Worm (Caenorhabditis elegans): ENCODE data around the gene psr-1.

Gene psr-1

ce11 chrIV:4643577-4643976 lies 9.5 kb upstream of the psr-1 start:
- TF ChIP-seq ceh-63 (GFP tag; optimal IDR thresholded peaks at IDR 0.05) (no peak), lin-13 (GFP tag; optimal IDR thresholded peaks at IDR 0.05) (no peak), lsy-2 (tag; optimal IDR thresholded peaks at IDR 0.05) (no peak), sptf-1 (tag; optimal IDR thresholded peaks at IDR 0.05) (no peak), blmp-1 (tag; optimal IDR thresholded peaks at IDR 0.05) (peak; percentile 42), rnt-1 (tag; optimal IDR thresholded peaks at IDR 0.05) (peak; percentile 22), dsc-1 (tag; optimal IDR thresholded peaks at IDR 0.05) (peak; percentile 59), nhr-76 (tag; optimal IDR thresholded peaks at IDR 0.05) (no peak)

ce11 chrIV:4645243-4645642 lies 7.8 kb upstream of the psr-1 start:
- TF ChIP-seq ceh-8 (GFP tag; optimal IDR thresholded peaks at IDR 0.05) (no peak), xbp-1 (tag; optimal IDR thresholded peaks at IDR 0.05) (no peak), lir-3 (tag; optimal IDR thresholded peaks at IDR 0.05; ENCODE audit: poor library complexity) (no peak), aly-2 (tag; optimal IDR thresholded peaks at IDR 0.05) (no peak), efl-1 (optimal IDR thresholded peaks at IDR 0.05) (no peak), efl-1 (GFP tag; optimal IDR thresholded peaks at IDR 0.05 in 1 of 2) (peak in 1 of 2 experiments; percentile 51), nhr-11 (tag; optimal IDR thresholded peaks at IDR 0.05) (no peak), unc-30 (tag; optimal IDR thresholded peaks at IDR 0.05) (no peak), unc-130 (tag; optimal IDR thresholded peaks at IDR 0.05) (peak; percentile 15), pag-3 (tag; optimal IDR thresholded peaks at IDR 0.05; ENCODE audit: borderline replicate concordance, insufficient read depth) (peak; percentile 45), rnt-1 (tag; optimal IDR thresholded peaks at IDR 0.05) (peak; percentile 34), nhr-84 (tag; optimal IDR thresholded peaks at IDR 0.05) (no peak), lin-14 (GFP tag; optimal IDR thresholded peaks at IDR 0.05) (peak; percentile 35), dsc-1 (tag; optimal IDR thresholded peaks at IDR 0.05) (peak; percentile 88)

ce11 chrIV:4647385-4647784 lies 5.7 kb upstream of the psr-1 start, which contains the start of gene F29B9.8:
Gene F29B9.8 (plus strand): TSS chrIV:4647685.
- TF ChIP-seq nhr-237 (tag; optimal IDR thresholded peaks at IDR 0.05) (no peak), efl-1 (optimal IDR thresholded peaks at IDR 0.05) (no peak), efl-1 (GFP tag; optimal IDR thresholded peaks at IDR 0.05 in 1 of 2) (peak in 1 of 2 experiments; percentile 29), fkh-4 (tag; optimal IDR thresholded peaks at IDR 0.05; ENCODE audit: borderline replicate concordance) (no peak), lsy-2 (tag; optimal IDR thresholded peaks at IDR 0.05) (no peak)

ce11 chrIV:4649460-4649859 lies 3.6 kb upstream of the psr-1 start, which contains the start of gene F29B9.7:
Gene F29B9.7 (plus strand): TSS chrIV:4649760.
- TF ChIP-seq ceh-88 (GFP tag; IDR thresholded peaks at IDR 0.05) (no peak), egl-27 (tag; optimal IDR thresholded peaks at IDR 0.05) (no peak), vab-15 (tag; optimal IDR thresholded peaks at IDR 0.05) (no peak), elt-3 (tag; optimal IDR thresholded peaks at IDR 0.05) (no peak), efl-3 (GFP tag; optimal IDR thresholded peaks at IDR 0.05) (no peak), hlh-17 (GFP tag; optimal IDR thresholded peaks at IDR 0.05; ENCODE audit: borderline replicate concordance) (no peak), elt-2 (tag; optimal IDR thresholded peaks at IDR 0.05) (no peak), nhr-47 (tag; optimal IDR thresholded peaks at IDR 0.05) (no peak), ceh-63 (GFP tag; optimal IDR thresholded peaks at IDR 0.05) (no peak), swsn-7 (tag; optimal IDR thresholded peaks at IDR 0.05) (no peak), unc-30 (tag; optimal IDR thresholded peaks at IDR 0.05) (no peak), ceh-82 (tag; optimal IDR thresholded peaks at IDR 0.05) (no peak), nhr-11 (tag; optimal IDR thresholded peaks at IDR 0.05) (no peak), jun-1 (tag; optimal IDR thresholded peaks at IDR 0.05) (no peak)

- peak; percentile 51 for TF ChIP-seq mep-1 (tag; optimal IDR thresholded peaks at IDR 0.05)
- peak in 2 of 3 experiments; percentile 65 to 80 for TF ChIP-seq ceh-82 (tag; optimal IDR thresholded peaks at IDR 0.05)
- peak; percentile 69 for TF ChIP-seq isw-1 (GFP tag; IDR thresholded peaks at IDR 0.05)
- TF ChIP-seq nhr-85 (tag): peak; percentile 85
- peak in 1 of 2 experiments; percentile 33 for TF ChIP-seq mdl-1 (tag; optimal IDR thresholded peaks at IDR 0.05)
- TF ChIP-seq C34B4.2 (tag; optimal IDR thresholded peaks at IDR 0.05): peak; percentile 93
- TF ChIP-seq nhr-12 (tag; optimal IDR thresholded peaks at IDR 0.05): no peak
- TF ChIP-seq blmp-1 (tag; optimal IDR thresholded peaks at IDR 0.05): peak; percentile 49
- TF ChIP-seq aha-1 (tag; optimal IDR thresholded peaks at IDR 0.05): peak; percentile 13
- no peak for TF ChIP-seq unc-130 (tag; optimal IDR thresholded peaks at IDR 0.05)
- no peak for TF ChIP-seq fos-1 (tag; optimal IDR thresholded peaks at IDR 0.05)
- no peak for TF ChIP-seq efl-3 (GFP tag; optimal IDR thresholded peaks at IDR 0.05)
- TF ChIP-seq lin-15B (tag; optimal IDR thresholded peaks at IDR 0.05): peak; percentile 70
- TF ChIP-seq ztf-11 (tag; optimal IDR thresholded peaks at IDR 0.05): peak in 1 of 2 experiments; percentile 15
- TF ChIP-seq egl-13 (tag; optimal IDR thresholded peaks at IDR 0.05): peak; percentile 54
- TF ChIP-seq elt-3 (tag; optimal IDR thresholded peaks at IDR 0.05): peak in 2 of 6 experiments; percentile 18 to 25
- peak; percentile 70 for TF ChIP-seq xbp-1 (tag; optimal IDR thresholded peaks at IDR 0.05)
Observed at ce11 chrIV:4650624-4651094, 2.4 kb upstream of the psr-1 start, which contains the start of gene ubc-9. Gene ubc-9 (plus strand): TSS chrIV:4651044.
